Worm (Caenorhabditis elegans): ENCODE results near the gene T25B9.11.

The T25B9.11 gene

DNA sequence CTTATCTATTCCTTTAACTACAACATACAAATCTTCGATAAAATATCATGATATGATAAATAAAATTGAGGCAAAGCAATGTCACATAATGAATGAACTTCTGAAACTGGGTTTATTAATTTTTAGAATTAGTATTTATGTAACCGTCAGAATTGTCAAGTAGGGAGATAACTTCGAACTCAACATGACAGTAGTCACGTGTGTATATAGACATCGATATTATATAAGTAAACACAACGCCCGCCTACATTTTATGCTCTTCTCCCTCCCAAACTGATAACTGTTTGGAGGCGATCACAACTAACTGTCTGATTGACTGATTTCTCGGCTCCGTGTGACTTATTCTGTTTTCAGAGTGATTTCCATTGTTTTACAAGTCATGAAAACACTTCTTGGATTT is 3.0 kb upstream of the T25B9.11 start, which contains the start of gene ugt-54:
Gene ugt-54 (plus strand): TSS at position 355 of the 400 bp plus-strand sequence.
- no peak for TF ChIP-seq nhr-12 (tag; optimal IDR thresholded peaks at IDR 0.05)
- no peak for TF ChIP-seq fkh-2 (tag; optimal IDR thresholded peaks at IDR 0.05)
- TF ChIP-seq fos-1 (tag; optimal IDR thresholded peaks at IDR 0.05): no peak
- TF ChIP-seq snpc-4 (tag; optimal IDR thresholded peaks at IDR 0.05): no peak
- TF ChIP-seq R02D3.7 (tag; optimal IDR thresholded peaks at IDR 0.05): no peak
- TF ChIP-seq tbx-2 (tag; optimal IDR thresholded peaks at IDR 0.05): no peak
- no peak for TF ChIP-seq ceh-82 (tag; optimal IDR thresholded peaks at IDR 0.05)
- TF ChIP-seq zag-1 (tag; optimal IDR thresholded peaks at IDR 0.05): no peak
- TF ChIP-seq pqm-1 (tag; optimal IDR thresholded peaks at IDR 0.05): peak; percentile 74
- peak; percentile 87 for TF ChIP-seq elt-2 (tag; optimal IDR thresholded peaks at IDR 0.05)
- no peak for TF ChIP-seq skn-1 (tag; optimal IDR thresholded peaks at IDR 0.05)

DNA sequence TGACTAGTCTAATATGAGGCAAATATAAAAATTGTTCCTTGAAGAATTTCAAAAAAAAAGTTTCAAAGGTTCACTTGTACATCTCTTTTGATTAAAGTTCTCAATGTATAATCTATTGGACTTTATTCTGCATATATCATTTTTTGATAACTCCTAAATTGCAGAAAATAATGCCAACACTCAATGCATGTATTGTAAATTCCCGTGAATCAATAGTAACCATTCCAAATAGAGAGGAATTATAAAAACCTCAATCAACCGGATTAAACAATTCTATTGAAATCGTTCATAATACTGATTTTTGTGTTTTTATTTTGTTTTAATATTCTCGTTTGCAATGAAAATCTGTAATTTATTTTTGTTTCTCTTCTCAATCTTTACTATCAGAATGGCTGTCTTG is 747 bp downstream of the T25B9.11 start, which contains the start of gene T25B9.12:
Gene T25B9.12 (plus strand): TSS at position 301 of the 400 bp plus-strand sequence.
- TF ChIP-seq nhr-77 (tag; optimal IDR thresholded peaks at IDR 0.05): no peak
- TF ChIP-seq jun-1 (tag; optimal IDR thresholded peaks at IDR 0.05): no peak
- no peak for TF ChIP-seq ceh-9 (tag; optimal IDR thresholded peaks at IDR 0.05)
- TF ChIP-seq nhr-237 (tag; optimal IDR thresholded peaks at IDR 0.05): no peak
- TF ChIP-seq elt-3 (tag; optimal IDR thresholded peaks at IDR 0.05): no peak
- no peak for TF ChIP-seq lin-39 (tag; optimal IDR thresholded peaks at IDR 0.05)
- no peak for TF ChIP-seq nhr-23 (tag; optimal IDR thresholded peaks at IDR 0.05)
- TF ChIP-seq lin-15B (tag; optimal IDR thresholded peaks at IDR 0.05): no peak
- TF ChIP-seq ceh-28 (tag; optimal IDR thresholded peaks at IDR 0.05): no peak
- TF ChIP-seq mml-1 (tag; optimal IDR thresholded peaks at IDR 0.05): no peak
- TF ChIP-seq ceh-82 (tag; optimal IDR thresholded peaks at IDR 0.05): no peak
- no peak for TF ChIP-seq nhr-76 (tag; optimal IDR thresholded peaks at IDR 0.05)
- TF ChIP-seq nhr-43 (tag; optimal IDR thresholded peaks at IDR 0.05; ENCODE audit: poor library complexity, severe bottlenecking): no peak
- no peak for TF ChIP-seq fkh-10 (GFP tag; optimal IDR thresholded peaks at IDR 0.05)
- no peak for TF ChIP-seq tbx-2 (tag; optimal IDR thresholded peaks at IDR 0.05)
- TF ChIP-seq egl-5 (tag; optimal IDR thresholded peaks at IDR 0.05): no peak

DNA sequence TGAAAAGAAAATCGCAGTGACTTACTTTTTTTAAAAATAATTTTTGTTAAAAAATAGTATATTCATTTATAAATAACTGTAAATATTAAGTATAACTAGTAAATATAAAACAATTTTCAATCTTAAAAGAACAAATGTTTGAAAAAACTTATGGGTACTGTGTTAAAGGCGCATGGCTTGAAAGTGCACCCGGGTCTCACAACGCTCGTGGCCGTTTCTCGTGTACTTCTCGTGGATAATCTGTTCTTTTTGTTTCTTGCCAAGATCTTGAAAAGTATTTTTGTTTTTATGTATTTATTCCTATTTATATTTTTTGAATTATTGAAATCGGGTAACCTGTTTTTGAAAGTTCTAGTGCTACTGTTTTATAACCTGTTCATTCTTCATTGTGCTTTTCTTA is 1.8 kb downstream of the T25B9.11 start:
- TF ChIP-seq mdl-1 (tag; optimal IDR thresholded peaks at IDR 0.05) (no peak), ztf-4 (tag; optimal IDR thresholded peaks at IDR 0.05) (no peak)

DNA sequence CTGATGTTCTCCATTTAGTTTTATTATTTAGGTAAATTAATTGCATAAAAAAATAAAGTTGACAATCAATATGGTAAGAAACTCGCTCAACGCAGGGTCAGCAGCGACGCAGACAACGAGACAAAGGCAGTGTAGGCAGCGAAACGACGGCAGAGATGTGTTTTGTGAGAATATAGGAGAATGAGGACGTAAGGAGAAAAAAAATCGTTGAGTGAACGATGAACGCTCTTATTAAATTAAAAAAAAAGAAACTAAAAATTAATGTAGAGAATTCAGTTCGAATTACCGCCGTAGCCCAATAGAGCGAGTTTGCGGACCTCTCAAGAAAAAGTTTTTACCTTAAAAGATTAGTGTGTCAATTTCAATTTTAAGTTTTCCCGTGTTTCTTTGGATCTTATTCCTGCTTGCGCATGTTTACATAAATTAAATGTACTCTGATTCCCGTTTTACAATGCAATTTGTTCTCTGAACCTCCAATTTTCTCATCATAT is 3.9 kb downstream of the T25B9.11 start, which contains the start of gene T25B9.8:
Gene T25B9.8 (minus strand): TSS at position 51 of the 491 bp plus-strand sequence.
- TF ChIP-seq jun-1 (tag; optimal IDR thresholded peaks at IDR 0.05) (no peak), fkh-10 (GFP tag; optimal IDR thresholded peaks at IDR 0.05) (peak; percentile 3)

- no peak for TF ChIP-seq jun-1 (tag; optimal IDR thresholded peaks at IDR 0.05)
- no peak for TF ChIP-seq mdl-1 (tag; optimal IDR thresholded peaks at IDR 0.05)
- no peak for TF ChIP-seq nhr-43 (tag; optimal IDR thresholded peaks at IDR 0.05; ENCODE audit: poor library complexity, severe bottlenecking)
- TF ChIP-seq ZK546.5 (tag; optimal IDR thresholded peaks at IDR 0.05): no peak
- TF ChIP-seq nhr-25 (tag; optimal IDR thresholded peaks at IDR 0.05): no peak
- no peak for TF ChIP-seq elt-2 (tag; optimal IDR thresholded peaks at IDR 0.05)
- no peak for TF ChIP-seq tbx-2 (tag; optimal IDR thresholded peaks at IDR 0.05)
Measured at ce11 chrIV:10769353-10769752, 5.0 kb downstream of the T25B9.11 start, which contains the start of gene T25B9.9. Gene T25B9.9 (plus strand): TSS chrIV:10769653.

DNA sequence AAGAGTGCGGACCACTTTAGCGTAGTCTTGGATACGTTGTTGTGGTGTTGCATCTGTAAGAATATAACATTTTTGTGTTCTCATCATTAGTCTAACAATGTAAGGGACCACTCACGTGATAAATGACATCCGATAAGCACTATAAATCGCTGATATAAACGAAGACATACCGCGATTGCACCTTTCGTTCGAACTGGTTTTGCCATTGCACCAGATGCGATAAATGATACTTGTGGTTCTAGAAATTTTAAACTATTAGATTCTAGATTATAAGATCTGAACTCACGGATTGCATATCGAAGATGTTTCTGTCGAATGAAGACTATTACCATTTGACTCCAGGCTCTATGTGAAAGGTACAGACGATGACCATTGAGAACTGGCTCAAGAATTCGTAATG is 7.0 kb downstream of the T25B9.11 start:
- TF ChIP-seq ztf-11 (tag; optimal IDR thresholded peaks at IDR 0.05): no peak

- TF ChIP-seq elt-3 (tag; optimal IDR thresholded peaks at IDR 0.05): no peak
- TF ChIP-seq jun-1 (tag; optimal IDR thresholded peaks at IDR 0.05): no peak
- no peak for TF ChIP-seq ztf-11 (tag; optimal IDR thresholded peaks at IDR 0.05)
- no peak for TF ChIP-seq ama-1 (optimal IDR thresholded peaks at IDR 0.05)
- no peak for TF ChIP-seq snpc-4 (tag; optimal IDR thresholded peaks at IDR 0.05)
- no peak for TF ChIP-seq nhr-77 (tag; optimal IDR thresholded peaks at IDR 0.05)
- TF ChIP-seq nhr-12 (tag; optimal IDR thresholded peaks at IDR 0.05): no peak
- TF ChIP-seq nhr-76 (tag; optimal IDR thresholded peaks at IDR 0.05): no peak
- no peak for TF ChIP-seq ceh-16 (tag; optimal IDR thresholded peaks at IDR 0.05)
- TF ChIP-seq unc-62 (GFP tag; optimal IDR thresholded peaks at IDR 0.05): no peak
- no peak for TF ChIP-seq zag-1 (tag; optimal IDR thresholded peaks at IDR 0.05)
- TF ChIP-seq ceh-28 (tag; optimal IDR thresholded peaks at IDR 0.05): no peak
- TF ChIP-seq fkh-2 (tag; optimal IDR thresholded peaks at IDR 0.05): no peak
- TF ChIP-seq egl-27 (tag; optimal IDR thresholded peaks at IDR 0.05): no peak
- no peak for TF ChIP-seq elt-1 (tag; optimal IDR thresholded peaks at IDR 0.05)
- TF ChIP-seq skn-1 (tag; optimal IDR thresholded peaks at IDR 0.05): no peak
- no peak for TF ChIP-seq nhr-28 (tag; optimal IDR thresholded peaks at IDR 0.05)
- TF ChIP-seq tbx-2 (tag; optimal IDR thresholded peaks at IDR 0.05): no peak
Measured at ce11 chrIV:10773811-10774210, 9.5 kb downstream of the T25B9.11 start, which contains the start of gene inpp-1. Gene inpp-1 (minus strand): TSS chrIV:10773911.

All from whole organism, L3 larva.